Fruit fly (Drosophila melanogaster) whole organism, embryonic: ENCODE results near the gene Gale.

Experiments used
- Ada2b ChIP-seq: fragments of 200-800 bp; sonication (Bioruptor generic); IDR thresholded peaks from 2 replicates; pipeline ENCODE4 v1.3.6; 2022; ENCODE audit warnings: missing biosample characterization, missing genetic modification characterization
- Adf1 ChIP-seq: fragments of 200-800 bp; sonication (Bioruptor generic); IDR thresholded peaks from 2 replicates; pipeline ENCODE4 v1.3.6; 2022; ENCODE audit warnings: missing biosample characterization, missing genetic modification characterization
- Atf3 ChIP-seq: fragments of 200-800 bp; sonication (Bioruptor generic); optimal IDR thresholded peaks from 3 replicates; lab custom pipeline; 2016; ENCODE audit warnings: missing biosample characterization, missing genetic modification characterization
- Awh ChIP-seq: fragments of 200-800 bp; sonication (Bioruptor generic); IDR thresholded peaks from 2 replicates; pipeline ENCODE4, ENCODE4 v1.3.6; 2022; ENCODE audit warnings: missing biosample characterization, missing genetic modification characterization
- BtbVII ChIP-seq: fragments of 200-800 bp; sonication (Bioruptor generic); optimal IDR thresholded peaks from 3 replicates; lab custom pipeline; 2017; ENCODE audit warnings: missing biosample characterization, mild to moderate bottlenecking, missing genetic modification characterization
- CG10274 ChIP-seq: fragments of 200-800 bp; sonication (Bioruptor generic); optimal IDR thresholded peaks from 3 replicates; lab custom pipeline; 2017; ENCODE audit warnings: missing biosample characterization, mild to moderate bottlenecking, missing genetic modification characterization
- CG12769 ChIP-seq: fragments of 200-800 bp; sonication (Bioruptor generic); optimal IDR thresholded peaks from 2 replicates; lab custom pipeline; 2019; ENCODE audit warnings: missing biosample characterization, mild to moderate bottlenecking, missing genetic modification characterization, moderate library complexity
- CG13296 ChIP-seq: fragments of 200-800 bp; sonication (Bioruptor generic); optimal IDR thresholded peaks from 3 replicates; lab custom pipeline; 2018; ENCODE audit warnings: missing biosample characterization, mild to moderate bottlenecking, missing genetic modification characterization
- CG13894 ChIP-seq: fragments of 200-800 bp; sonication (Bioruptor generic); optimal IDR thresholded peaks from 3 replicates; lab custom pipeline; 2018; ENCODE audit warnings: missing biosample characterization, mild to moderate bottlenecking, missing genetic modification characterization, moderate library complexity
- CG1603 ChIP-seq: fragments of 200-800 bp; sonication (Bioruptor generic); optimal IDR thresholded peaks from 2 replicates; lab custom pipeline; 2019; ENCODE audit warnings: missing biosample characterization, mild to moderate bottlenecking, missing genetic modification characterization, moderate library complexity
- CG1647 ChIP-seq: fragments of 200-800 bp; sonication (Bioruptor generic); optimal IDR thresholded peaks from 3 replicates; lab custom pipeline; 2016; ENCODE audit warnings: missing biosample characterization, missing genetic modification characterization
- CG16813 ChIP-seq: fragments of 200-800 bp; sonication (Bioruptor generic); IDR thresholded peaks from 3 replicates; pipeline ENCODE4 v1.3.6; 2022; ENCODE audit warnings: missing biosample characterization, missing genetic modification characterization; ENCODE audit not compliant: partially characterized antibody
- CG17361 ChIP-seq: fragments of 200-800 bp; sonication (Bioruptor generic); IDR thresholded peaks from 3 replicates; pipeline ENCODE4 v1.3.6; 2022; ENCODE audit warnings: missing biosample characterization, missing genetic modification characterization
- CG2199 ChIP-seq: fragments of 200-800 bp; sonication (Bioruptor generic); IDR thresholded peaks from 3 replicates; pipeline ENCODE4 v1.3.6; 2022; ENCODE audit warnings: missing biosample characterization, missing genetic modification characterization
- CG31365 ChIP-seq: fragments of 200-800 bp; sonication (Bioruptor generic); optimal IDR thresholded peaks from 2 replicates; lab custom pipeline; 2018; ENCODE audit warnings: missing biosample characterization, mild to moderate bottlenecking, missing genetic modification characterization
- CG32532 ChIP-seq: fragments of 200-800 bp; sonication (Bioruptor generic); IDR thresholded peaks from 2 replicates; pipeline ENCODE4 v1.3.6; 2022; ENCODE audit warnings: missing biosample characterization, missing genetic modification characterization
- CG34422 ChIP-seq: fragments of 200-800 bp; sonication (Bioruptor generic); IDR thresholded peaks from 3 replicates; pipeline ENCODE4 v1.3.6; 2022; ENCODE audit warnings: missing biosample characterization, missing genetic modification characterization
- CG5180 ChIP-seq: fragments of 200-800 bp; sonication (Bioruptor generic); optimal IDR thresholded peaks from 3 replicates; lab custom pipeline; 2017; ENCODE audit warnings: missing biosample characterization, missing genetic modification characterization, mild to moderate bottlenecking, moderate library complexity, missing genetic modification reagents
- CG5245 ChIP-seq: fragments of 200-800 bp; sonication (Bioruptor generic); optimal IDR thresholded peaks from 3 replicates; lab custom pipeline; 2016; ENCODE audit warnings: missing biosample characterization, missing genetic modification characterization
- CG6791 ChIP-seq: fragments of 200-800 bp; sonication (Bioruptor generic); IDR thresholded peaks from 3 replicates; pipeline ENCODE4 v1.3.6; 2022; ENCODE audit warnings: missing biosample characterization, missing genetic modification characterization; ENCODE audit not compliant: partially characterized antibody
- CG7372 ChIP-seq: fragments of 200-800 bp; sonication (Bioruptor generic); IDR thresholded peaks from 2 replicates; pipeline ENCODE4 v1.3.6; 2022; ENCODE audit warnings: missing biosample characterization, missing genetic modification characterization
- CG8290 ChIP-seq, 3 experiments: fragments of 200-800 bp; sonication (Bioruptor generic); optimal IDR thresholded peaks; 2 replicates each; lab custom pipeline; 2016 to 2019; ENCODE audit warnings: missing biosample characterization in 3 of 3, missing genetic modification characterization in 3 of 3, mild to moderate bottlenecking in 2 of 3, moderate library complexity in 1 of 3
- CG8765 ChIP-seq: fragments of 200-800 bp; sonication (Bioruptor generic); IDR thresholded peaks from 2 replicates; pipeline ENCODE4 v1.3.6; 2022; ENCODE audit warnings: missing biosample characterization, missing genetic modification characterization
- CrebB ChIP-seq: fragments of 200-800 bp; sonication (Bioruptor generic); optimal IDR thresholded peaks from 3 replicates; lab custom pipeline; 2018; ENCODE audit warnings: missing biosample characterization, mild to moderate bottlenecking, missing genetic modification characterization
- Drgx ChIP-seq: fragments of 200-800 bp; sonication (Bioruptor generic); IDR thresholded peaks from 2 replicates; pipeline ENCODE4 v1.3.6; 2022; ENCODE audit warnings: missing biosample characterization, missing genetic modification characterization
- Ets97D ChIP-seq: fragments of 200-800 bp; sonication (Bioruptor generic); optimal IDR thresholded peaks from 3 replicates; lab custom pipeline; 2016; ENCODE audit warnings: missing biosample characterization, missing genetic modification characterization
- H15 ChIP-seq: fragments of 200-800 bp; sonication (Bioruptor generic); IDR thresholded peaks from 3 replicates; pipeline ENCODE4 v1.3.6; 2022; ENCODE audit warnings: missing biosample characterization, missing genetic modification characterization
- Nf-YA ChIP-seq: fragments of 200-800 bp; sonication (Bioruptor generic); IDR thresholded peaks from 2 replicates; pipeline ENCODE4 v1.3.6; 2022; ENCODE audit warnings: missing biosample characterization, missing genetic modification characterization
- Optix ChIP-seq: fragments of 200-800 bp; sonication (Bioruptor generic); IDR thresholded peaks from 3 replicates; pipeline ENCODE4 v1.3.6; 2022; ENCODE audit warnings: missing biosample characterization, missing genetic modification characterization
- Ptx1 ChIP-seq: fragments of 200-800 bp; sonication (Bioruptor generic); IDR thresholded peaks from 2 replicates; pipeline ENCODE4 v1.3.6; 2022; ENCODE audit warnings: missing biosample characterization, missing genetic modification characterization
- Rfx ChIP-seq: fragments of 200-800 bp; sonication (Bioruptor generic); IDR thresholded peaks from 2 replicates; pipeline ENCODE4 v1.3.6; 2022; ENCODE audit warnings: missing biosample characterization, missing genetic modification characterization
- Scr ChIP-seq: fragments of 200-800 bp; sonication (Bioruptor generic); IDR thresholded peaks from 2 replicates; pipeline ENCODE4 v1.3.6; 2022; ENCODE audit warnings: missing biosample characterization, missing genetic modification characterization; ENCODE audit not compliant: partially characterized antibody
- Stat92E ChIP-seq, 3 experiments: fragments of >200 bp in 2 of 3; fragments of 200-800 bp in 1 of 3; sonication (Bioruptor generic) in 1 of 3; optimal IDR thresholded peaks; 2 replicates each; lab custom pipeline; 2017 to 2019; ENCODE audit warnings: missing biosample characterization in 3 of 3, missing genetic modification characterization in 3 of 3, mild to moderate bottlenecking in 1 of 3, moderate library complexity in 1 of 3
- Tbp ChIP-seq: fragments of >200 bp; optimal IDR thresholded peaks from 2 replicates; lab custom pipeline; 2018; ENCODE audit warnings: missing biosample characterization, missing genetic modification characterization
- Trl ChIP-seq, 3 experiments: fragments of >200 bp in 2 of 3; fragments of 200-800 bp in 1 of 3; sonication (Bioruptor generic) in 1 of 3; optimal IDR thresholded peaks; 2 replicates in 1 of 3; 3 replicates in 2 of 3; lab custom pipeline; 2016 to 2017; ENCODE audit warnings: missing biosample characterization in 1 of 3, missing genetic modification characterization in 1 of 3
- ash1 ChIP-seq: fragments of 200-800 bp; sonication (Bioruptor generic); optimal IDR thresholded peaks from 2 replicates; lab custom pipeline; 2018; ENCODE audit warnings: missing biosample characterization, mild to moderate bottlenecking, missing genetic modification characterization
- dmrt99B ChIP-seq: fragments of 200-800 bp; sonication (Bioruptor generic); optimal IDR thresholded peaks from 2 replicates; lab custom pipeline; 2018; ENCODE audit warnings: missing biosample characterization, mild to moderate bottlenecking, missing genetic modification characterization, moderate library complexity
- gro ChIP-seq: fragments of 200-800 bp; sonication (Bioruptor generic); optimal IDR thresholded peaks from 2 replicates; lab custom pipeline; 2016; ENCODE audit warnings: missing biosample characterization, missing genetic modification characterization
- lab ChIP-seq: fragments of 200-800 bp; sonication (Bioruptor generic); optimal IDR thresholded peaks from 3 replicates; lab custom pipeline; 2017; ENCODE audit warnings: missing biosample characterization, missing genetic modification characterization, mild to moderate bottlenecking, moderate library complexity, missing genetic modification reagents
- oc ChIP-seq: fragments of 200-800 bp; sonication (Bioruptor generic); optimal IDR thresholded peaks from 2 replicates; lab custom pipeline; 2018; ENCODE audit warnings: missing biosample characterization, mild to moderate bottlenecking, missing genetic modification characterization, moderate library complexity
- ranshi ChIP-seq: fragments of 200-800 bp; sonication (Bioruptor generic); IDR thresholded peaks from 2 replicates; pipeline ENCODE4 v1.3.6; 2022; ENCODE audit warnings: missing biosample characterization, missing genetic modification characterization
- sd ChIP-seq: fragments of 200-800 bp; sonication (Bioruptor generic); optimal IDR thresholded peaks from 3 replicates; lab custom pipeline; 2018; ENCODE audit warnings: missing biosample characterization, mild to moderate bottlenecking, missing genetic modification characterization, moderate library complexity
- sens-2 ChIP-seq: fragments of 200-800 bp; sonication (Bioruptor generic); IDR thresholded peaks from 2 replicates; pipeline ENCODE4 v1.3.6; 2022; ENCODE audit warnings: missing biosample characterization, missing genetic modification characterization
- slp2 ChIP-seq: fragments of 200-800 bp; sonication (Bioruptor generic); optimal IDR thresholded peaks from 2 replicates; lab custom pipeline; 2016; ENCODE audit warnings: missing biosample characterization, missing genetic modification characterization
- so ChIP-seq: fragments of 200-800 bp; sonication (Bioruptor generic); IDR thresholded peaks from 3 replicates; pipeline ENCODE4 v1.3.6; 2022; ENCODE audit warnings: missing biosample characterization, missing genetic modification characterization
- tna ChIP-seq: fragments of 200-800 bp; sonication (Bioruptor generic); IDR thresholded peaks from 2 replicates; pipeline ENCODE4 v1.3.6; 2022; ENCODE audit warnings: missing biosample characterization, missing genetic modification characterization; ENCODE audit not compliant: partially characterized antibody
- vvl ChIP-seq: fragments of 200-800 bp; sonication (Bioruptor generic); IDR thresholded peaks from 2 replicates; pipeline ENCODE4 v1.3.6; 2022; ENCODE audit warnings: missing biosample characterization, missing genetic modification characterization
- zfh1 ChIP-seq: fragments of 200-800 bp; sonication (Bioruptor generic); IDR thresholded peaks from 3 replicates; pipeline ENCODE4 v1.3.6; 2022; ENCODE audit warnings: missing biosample characterization, missing genetic modification characterization

The Gale gene

dm6 chr3L:698748-699367, 50.5 kb downstream of the Gale start, which contains the start of gene CG13894 (continued):
- TF ChIP-seq ranshi: no peak
- peak; percentile 54 for TF ChIP-seq vvl
- TF ChIP-seq Atf3 (GFP tag; lab: Kevin White, UChicago): peak; percentile 3
- TF ChIP-seq Drgx (GFP tag; lab: Robert Waterston, UW): peak; percentile 31; the same call in 1 of the 2 replicates
- TF ChIP-seq Awh (GFP tag; lab: Robert Waterston, UW): peak; percentile 53; the same call in 1 of the 2 replicates
- TF ChIP-seq Scr (GFP tag; lab: Robert Waterston, UW): 0 out of 2 replicates have a peak, but pooled peaks have one; percentile 15
- peak; percentile 88 for TF ChIP-seq CG6791
- no peak for TF ChIP-seq CG17361
- peak; percentile 58; the same call in 2 of the 3 replicates for TF ChIP-seq so
- peak; percentile 47 for TF ChIP-seq ash1 (GFP tag; lab: Kevin White, UChicago)
- no peak for TF ChIP-seq H15 (GFP tag; lab: Robert Waterston, UW)
- peak; percentile 21 for TF ChIP-seq CG10274 (GFP tag; lab: Kevin White, UChicago)
- TF ChIP-seq CG8290 (GFP tag; optimal IDR thresholded peaks at IDR 0.05; lab: Kevin White, UChicago): peak; percentile 96
- TF ChIP-seq CG8290 (tag; optimal IDR thresholded peaks at IDR 0.05; lab: Kevin White, UChicago): peak in 1 of 2 experiments; percentile 87
- TF ChIP-seq sens-2: 0 out of 2 replicates have a peak, but pooled peaks have one; percentile 22
- peak; percentile 78 for TF ChIP-seq CG7372 (GFP tag; lab: Robert Waterston, UW)
- no peak for TF ChIP-seq CG13296 (GFP tag; lab: Kevin White, UChicago)
- 0 out of 3 replicates have a peak, but pooled peaks have one; percentile 25 for TF ChIP-seq CG16813 (GFP tag; lab: Robert Waterston, UW)
- TF ChIP-seq CrebB (tag; lab: Kevin White, UChicago): no peak
- TF ChIP-seq dmrt99B (tag; lab: Kevin White, UChicago): no peak
- no peak for TF ChIP-seq Tbp
- peak; percentile 37 for TF ChIP-seq lab (GFP tag; lab: Kevin White, UChicago)
- peak; percentile 21; the same call in 1 of the 2 replicates for TF ChIP-seq CG32532 (GFP tag; lab: Robert Waterston, UW)
- TF ChIP-seq CG8765 (GFP tag; lab: Robert Waterston, UW): 0 out of 2 replicates have a peak, but pooled peaks have one; percentile 7
- 0 out of 2 replicates have a peak, but pooled peaks have one; percentile 19 for TF ChIP-seq Ptx1 (GFP tag; lab: Robert Waterston, UW)
- TF ChIP-seq Rfx (GFP tag; lab: Robert Waterston, UW): 0 out of 2 replicates have a peak, but pooled peaks have one; percentile 6
- TF ChIP-seq sd (tag; lab: Kevin White, UChicago): peak; percentile 62
- peak; percentile 100 for TF ChIP-seq CG13894
- TF ChIP-seq gro: peak; percentile 23
- TF ChIP-seq slp2 (GFP tag; lab: Kevin White, UChicago): peak; percentile 25
- 0 out of 3 replicates have a peak, but pooled peaks have one; percentile 17 for TF ChIP-seq Optix (GFP tag; lab: Robert Waterston, UW)
- TF ChIP-seq oc (tag; lab: Kevin White, UChicago): peak; percentile 61
- no peak for TF ChIP-seq Ets97D (GFP tag; lab: Kevin White, UChicago)
- peak; percentile 91 for TF ChIP-seq CG5180 (GFP tag; lab: Kevin White, UChicago)
- no peak for TF ChIP-seq Trl (optimal IDR thresholded peaks at IDR 0.05; lab: Kevin White, UChicago)
- no peak for TF ChIP-seq Trl (GFP tag; optimal IDR thresholded peaks at IDR 0.05; lab: Kevin White, UChicago)
- no peak for TF ChIP-seq CG1647 (GFP tag; lab: Kevin White, UChicago)
- TF ChIP-seq CG5245: no peak
- TF ChIP-seq Adf1 (GFP tag; lab: Robert Waterston, UW): peak; percentile 90; the same call in 1 of the 2 replicates
- TF ChIP-seq CG12769 (tag; lab: Kevin White, UChicago): peak; percentile 94
- peak; percentile 52 for TF ChIP-seq BtbVII (GFP tag; lab: Kevin White, UChicago)
- TF ChIP-seq tna (GFP tag; lab: Robert Waterston, UW): peak; percentile 22; the same call in 1 of the 2 replicates
- TF ChIP-seq Stat92E (GFP tag; optimal IDR thresholded peaks at IDR 0.05; lab: Kevin White, UChicago): no peak
- TF ChIP-seq zfh1 (GFP tag; lab: Robert Waterston, UW): no peak
- no peak for TF ChIP-seq CG31365 (tag; lab: Kevin White, UChicago)
- no peak for TF ChIP-seq Ada2b (GFP tag; lab: Robert Waterston, UW)
- peak; percentile 13 for TF ChIP-seq CG1603
- 0 out of 3 replicates have a peak, but pooled peaks have one; percentile 37 for TF ChIP-seq CG34422 (GFP tag; lab: Robert Waterston, UW)
- TF ChIP-seq Nf-YA: no peak
- peak; percentile 92 for TF ChIP-seq CG2199 (GFP tag; lab: Robert Waterston, UW)
